Worm (Caenorhabditis elegans) whole organism, L4 larva: ENCODE data around the gene clec-19.

Source experiments
- F44E2.7 ChIP-seq: fragments of 200-800 bp; sonication (Bioruptor generic); IDR thresholded peaks from 2 replicates; pipeline ENCODE4 v2.1.2; 2022; ENCODE audit warnings: missing genetic modification characterization, missing compliant biosample characterization
- nhr-25 ChIP-seq: sonication (generic microtip); optimal IDR thresholded peaks from 2 replicates; lab custom pipeline; 2017; ENCODE audit warnings: missing genetic modification characterization, mild to moderate bottlenecking, missing compliant biosample characterization, antibody characterized with exemption, moderate library complexity, borderline replicate concordance; ENCODE audit not compliant: insufficient read depth
- ztf-11 ChIP-seq: fragments of 150-350 bp; optimal IDR thresholded peaks from 2 replicates; lab custom pipeline; 2014; ENCODE audit warnings: missing biosample characterization, missing genetic modification characterization

DNA sequence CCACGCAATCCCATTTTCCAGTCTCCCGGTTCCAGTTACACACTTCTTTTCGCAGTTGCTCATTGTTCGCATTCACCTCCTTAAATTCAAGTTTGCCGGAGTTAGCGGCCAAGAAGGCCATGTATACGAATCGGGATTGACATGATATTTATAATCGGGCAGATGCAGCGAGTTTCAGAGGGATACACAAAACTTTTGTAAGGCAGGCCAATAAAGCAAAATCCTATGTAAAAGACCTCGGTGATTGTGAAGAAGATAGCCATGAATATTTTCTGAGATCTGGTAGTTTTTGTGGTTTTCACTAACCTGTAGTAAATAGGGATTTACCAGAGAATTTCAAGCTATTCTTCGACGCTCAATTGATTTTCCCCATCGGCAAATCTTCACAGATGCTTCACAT, 22.4 kb downstream of the clec-19 start:
- TF ChIP-seq nhr-25 = no peak
- TF ChIP-seq ztf-11 (tag; lab: Kevin White, UChicago) = no peak
- TF ChIP-seq F44E2.7 = no peak
